Worm (Caenorhabditis elegans): ENCODE data around the gene nas-38.

DNA sequence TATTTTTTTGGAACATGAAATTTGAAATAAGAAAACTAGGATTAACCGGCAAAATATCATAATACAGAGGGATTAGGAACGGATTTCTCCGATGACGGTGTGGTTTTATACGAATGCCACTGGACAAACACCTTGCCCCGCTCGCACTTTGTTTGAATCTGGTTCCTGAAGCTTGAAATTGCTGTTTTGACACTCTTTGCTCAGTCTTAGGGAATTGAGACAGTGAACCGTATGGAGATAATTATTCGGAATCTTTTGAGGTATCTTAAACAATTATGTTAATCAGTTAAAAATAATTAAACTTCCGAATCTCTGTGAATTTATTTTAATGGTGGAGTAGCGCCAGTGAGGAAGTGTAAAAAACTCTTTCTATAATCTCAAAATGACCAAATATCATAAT is 41.5 kb downstream of the nas-38 start, which contains the start of gene F13C5.3:
- TF ChIP-seq klf-2 (GFP tag; conservative IDR thresholded peaks at IDR 0.05) (no peak), med-1 (GFP tag; optimal IDR thresholded peaks at IDR 0.05; ENCODE audit: insufficient read depth) (no peak)

All from whole organism, midembryonic.